Fruit fly (Drosophila melanogaster): ENCODE results near the gene Nsf2.
A peak's percentile ranks its signal among the peaks of the same experiment; 100 is the strongest.

Gene Nsf2

DNA sequence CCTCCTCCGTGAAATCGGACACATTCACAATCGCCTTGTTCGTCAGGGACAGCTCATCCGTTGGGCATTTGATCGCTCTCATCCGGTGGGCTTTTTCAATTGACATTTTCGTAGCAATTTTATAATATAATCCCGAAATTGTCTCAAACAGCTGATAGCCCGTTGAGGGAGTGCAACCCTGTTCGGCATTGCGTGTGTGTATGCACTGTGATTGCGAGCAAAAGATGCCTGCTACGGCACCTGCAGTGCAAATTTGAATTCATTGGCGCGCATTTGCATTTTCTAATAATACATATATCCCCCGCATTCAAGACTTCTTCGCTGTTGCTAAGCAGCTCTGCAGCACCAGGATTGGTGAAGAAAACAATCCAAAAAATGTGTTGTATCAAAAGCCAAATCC, at the start of gene Nsf2:
TSS of gene Nsf2 (minus strand) at position 185 of the 400 bp plus-strand sequence.
- TF ChIP-seq Sp1 (GFP tag; optimal IDR thresholded peaks at IDR 0.05): no peak
- peak; percentile 4 for TF ChIP-seq rgr (GFP tag; optimal IDR thresholded peaks at IDR 0.05)
- TF ChIP-seq Mio (GFP tag; optimal IDR thresholded peaks at IDR 0.05): no peak
- TF ChIP-seq Jra (GFP tag; optimal IDR thresholded peaks at IDR 0.05): no peak
- TF ChIP-seq HLH106 (tag; optimal IDR thresholded peaks at IDR 0.05): peak; percentile 14
- no peak for TF ChIP-seq CrebA (GFP tag; optimal IDR thresholded peaks at IDR 0.05; ENCODE audit: borderline replicate concordance)
- no peak for TF ChIP-seq CG9705 (GFP tag; optimal IDR thresholded peaks at IDR 0.05)
- no peak for TF ChIP-seq OdsH (GFP tag; optimal IDR thresholded peaks at IDR 0.05)
- TF ChIP-seq GATAd (GFP tag; optimal IDR thresholded peaks at IDR 0.05): no peak
- TF ChIP-seq dsf (GFP tag; optimal IDR thresholded peaks at IDR 0.05; ENCODE audit: borderline replicate concordance): no peak
- TF ChIP-seq ey (GFP tag; optimal IDR thresholded peaks at IDR 0.05): no peak
- peak; percentile 93 for TF ChIP-seq Dif (GFP tag; optimal IDR thresholded peaks at IDR 0.05; ENCODE audit: partially characterized antibody)
- no peak for TF ChIP-seq woc (GFP tag; optimal IDR thresholded peaks at IDR 0.05)
- TF ChIP-seq Vsx2 (GFP tag; optimal IDR thresholded peaks at IDR 0.05; ENCODE audit: partially characterized antibody): peak; percentile 66
- TF ChIP-seq fru (GFP tag; optimal IDR thresholded peaks at IDR 0.05): no peak
- TF ChIP-seq Hnf4 (GFP tag; optimal IDR thresholded peaks at IDR 0.05): no peak
- TF ChIP-seq jim (GFP tag; optimal IDR thresholded peaks at IDR 0.05): no peak
- no peak for TF ChIP-seq Myc (optimal IDR thresholded peaks at IDR 0.05)
- no peak for TF ChIP-seq Hr78 (GFP tag; optimal IDR thresholded peaks at IDR 0.05)
- no peak for TF ChIP-seq br (GFP tag; optimal IDR thresholded peaks at IDR 0.05)
- TF ChIP-seq Rel (GFP tag; optimal IDR thresholded peaks at IDR 0.05): no peak
- TF ChIP-seq Rel (tag; optimal IDR thresholded peaks at IDR 0.05): peak; percentile 48
- TF ChIP-seq Abd-B (GFP tag; optimal IDR thresholded peaks at IDR 0.05): no peak
- TF ChIP-seq h (GFP tag; optimal IDR thresholded peaks at IDR 0.05): no peak
- TF ChIP-seq brk (GFP tag; optimal IDR thresholded peaks at IDR 0.05): no peak
- TF ChIP-seq dl (GFP tag; optimal IDR thresholded peaks at IDR 0.05; ENCODE audit: insufficient read depth in 1 of 2, partially characterized antibody in 2 of 2): peak; percentile 2 to 54

dm6 chr3R:13884929-13885328, 47.1 kb upstream of the Nsf2 start:
- no peak for TF ChIP-seq Hr83 (GFP tag; optimal IDR thresholded peaks at IDR 0.05; ENCODE audit: poor library complexity, severe bottlenecking)
- TF ChIP-seq Hnf4 (GFP tag; optimal IDR thresholded peaks at IDR 0.05): no peak
- TF ChIP-seq CG9705 (GFP tag; optimal IDR thresholded peaks at IDR 0.05): no peak
- peak; percentile 11 for TF ChIP-seq ey (GFP tag; optimal IDR thresholded peaks at IDR 0.05)
- no peak for TF ChIP-seq CrebA (GFP tag; optimal IDR thresholded peaks at IDR 0.05; ENCODE audit: borderline replicate concordance)
- TF ChIP-seq sv (GFP tag; optimal IDR thresholded peaks at IDR 0.05): no peak
- no peak for TF ChIP-seq Hr78 (GFP tag; optimal IDR thresholded peaks at IDR 0.05)
- peak; percentile 22 for TF ChIP-seq rgr (GFP tag; optimal IDR thresholded peaks at IDR 0.05)
- no peak for TF ChIP-seq Dif (GFP tag; optimal IDR thresholded peaks at IDR 0.05; ENCODE audit: partially characterized antibody)
- TF ChIP-seq N (GFP tag; optimal IDR thresholded peaks at IDR 0.05): no peak
- peak; percentile 15 for TF ChIP-seq fru (GFP tag; optimal IDR thresholded peaks at IDR 0.05)
- peak; percentile 32 for TF ChIP-seq h (GFP tag; optimal IDR thresholded peaks at IDR 0.05)
- TF ChIP-seq GATAd (GFP tag; optimal IDR thresholded peaks at IDR 0.05): no peak
- TF ChIP-seq psq (GFP tag; optimal IDR thresholded peaks at IDR 0.05): no peak
- no peak for TF ChIP-seq sage (GFP tag; optimal IDR thresholded peaks at IDR 0.05)
- peak in 1 of 2 experiments; percentile 6 for TF ChIP-seq foxo (GFP tag; optimal IDR thresholded peaks at IDR 0.05)

DNA sequence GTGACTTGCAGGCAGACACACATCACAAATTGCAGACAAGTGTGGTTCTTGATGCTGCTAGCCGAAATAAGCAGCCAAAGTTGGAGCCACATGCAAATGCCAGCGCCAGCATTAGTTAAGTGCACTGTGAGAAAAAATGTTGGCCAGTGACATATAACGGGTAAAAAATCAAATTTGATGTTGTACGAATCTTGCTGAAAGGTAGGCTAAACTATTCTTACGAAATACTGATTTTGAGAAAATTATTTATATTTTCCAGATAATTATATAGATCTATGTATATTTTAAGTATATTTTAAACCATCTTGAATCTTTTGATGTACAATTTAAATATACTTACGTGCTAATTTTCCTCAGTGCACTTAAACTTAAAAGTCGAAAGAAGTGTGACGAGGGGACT, 45.6 kb upstream of the Nsf2 start:
- no peak for TF ChIP-seq sage (GFP tag; optimal IDR thresholded peaks at IDR 0.05)
- no peak for TF ChIP-seq Abd-B (GFP tag; optimal IDR thresholded peaks at IDR 0.05)
- TF ChIP-seq psq (GFP tag; optimal IDR thresholded peaks at IDR 0.05): no peak
- TF ChIP-seq Hnf4 (GFP tag; optimal IDR thresholded peaks at IDR 0.05): no peak
- TF ChIP-seq br (GFP tag; optimal IDR thresholded peaks at IDR 0.05): no peak
- TF ChIP-seq CG32264 (GFP tag; optimal IDR thresholded peaks at IDR 0.05): no peak
- no peak for TF ChIP-seq ey (GFP tag; optimal IDR thresholded peaks at IDR 0.05)
- no peak for TF ChIP-seq Mio (GFP tag; optimal IDR thresholded peaks at IDR 0.05)
- no peak for TF ChIP-seq Rel (GFP tag; optimal IDR thresholded peaks at IDR 0.05)
- TF ChIP-seq Rel (tag; optimal IDR thresholded peaks at IDR 0.05): no peak
- TF ChIP-seq HLH106 (tag; optimal IDR thresholded peaks at IDR 0.05): no peak
- TF ChIP-seq h (GFP tag; optimal IDR thresholded peaks at IDR 0.05): no peak
- no peak for TF ChIP-seq GATAd (GFP tag; optimal IDR thresholded peaks at IDR 0.05)
- TF ChIP-seq Dif (GFP tag; optimal IDR thresholded peaks at IDR 0.05; ENCODE audit: partially characterized antibody): no peak
- no peak for TF ChIP-seq Sp1 (GFP tag; optimal IDR thresholded peaks at IDR 0.05)
- no peak for TF ChIP-seq pan (optimal IDR thresholded peaks at IDR 0.05)

Data from whole organism, wandering third instar larva.